Fruit fly (Drosophila melanogaster): Measurements from ENCODE around the gene CG6380.

- no peak for TF ChIP-seq CG12768 (GFP tag; optimal IDR thresholded peaks at IDR 0.05)
- no peak for TF ChIP-seq cic (GFP tag; optimal IDR thresholded peaks at IDR 0.05)
- TF ChIP-seq CG1620 (GFP tag; optimal IDR thresholded peaks at IDR 0.05): no peak
- TF ChIP-seq Hr96 (GFP tag; optimal IDR thresholded peaks at IDR 0.05): no peak
- TF ChIP-seq pad (GFP tag; optimal IDR thresholded peaks at IDR 0.05): no peak
- no peak for TF ChIP-seq CG11617 (GFP tag; optimal IDR thresholded peaks at IDR 0.05)
- TF ChIP-seq toe (GFP tag; optimal IDR thresholded peaks at IDR 0.05): no peak
These were observed 29.8 kb downstream of the CG6380 start for dm6 chr2L:17262231-17262630.
